Fruit fly (Drosophila melanogaster) whole organism, pupa: ENCODE measurements around the gene CG13947.

Experiments
- CG10348 ChIP-seq: fragments of 200-800 bp; sonication (Bioruptor generic); IDR thresholded peaks from 2 replicates; pipeline ENCODE4 v1.3.6; 2022; ENCODE audit warnings: missing biosample characterization, missing genetic modification characterization
- CG12605 ChIP-seq: fragments of 200-800 bp; sonication (Bioruptor generic); IDR thresholded peaks from 2 replicates; pipeline ENCODE4 v1.3.6; 2022; ENCODE audit warnings: missing biosample characterization, missing genetic modification characterization
- CG13204 ChIP-seq: fragments of 200-800 bp; sonication (Bioruptor generic); optimal IDR thresholded peaks from 2 replicates; lab custom pipeline; 2018; ENCODE audit warnings: missing biosample characterization, mild to moderate bottlenecking, missing genetic modification characterization, moderate library complexity
- CG14655 ChIP-seq: fragments of 200-800 bp; sonication (Bioruptor generic); optimal IDR thresholded peaks from 3 replicates; lab custom pipeline; 2017; ENCODE audit warnings: mild to moderate bottlenecking, missing biosample characterization, missing genetic modification reagents, missing genetic modification characterization
- CG15710 ChIP-seq: fragments of 200-800 bp; sonication (Bioruptor generic); optimal IDR thresholded peaks from 2 replicates; lab custom pipeline; 2018; ENCODE audit warnings: missing biosample characterization, mild to moderate bottlenecking, missing genetic modification characterization, moderate library complexity
- CG17806 ChIP-seq: fragments of 200-800 bp; sonication (Bioruptor generic); optimal IDR thresholded peaks from 2 replicates; lab custom pipeline; 2018; ENCODE audit warnings: missing biosample characterization, mild to moderate bottlenecking, missing genetic modification characterization, moderate library complexity
- CG32121 ChIP-seq: fragments of 200-800 bp; sonication (Bioruptor generic); IDR thresholded peaks from 2 replicates; pipeline ENCODE4 v1.3.6; 2022; ENCODE audit warnings: missing biosample characterization, missing genetic modification characterization
- CG34367 ChIP-seq: fragments of 200-800 bp; sonication (Bioruptor generic); optimal IDR thresholded peaks from 2 replicates; lab custom pipeline; 2018; ENCODE audit warnings: missing biosample characterization, mild to moderate bottlenecking, missing genetic modification characterization
- CG4496 ChIP-seq: fragments of 200-800 bp; sonication (Bioruptor generic); IDR thresholded peaks from 3 replicates; pipeline ENCODE4 v1.3.6; 2022; ENCODE audit warnings: missing biosample characterization, missing genetic modification characterization
- CG8159 ChIP-seq: fragments of 200-800 bp; sonication (Bioruptor generic); optimal IDR thresholded peaks from 3 replicates; lab custom pipeline; 2018; ENCODE audit warnings: missing biosample characterization, mild to moderate bottlenecking, missing genetic modification characterization, moderate library complexity
- CG8301 ChIP-seq: fragments of 200-800 bp; sonication (Bioruptor generic); optimal IDR thresholded peaks from 2 replicates; lab custom pipeline; 2018; ENCODE audit warnings: missing biosample characterization, mild to moderate bottlenecking, missing genetic modification characterization
- CG9948 ChIP-seq: fragments of 200-800 bp; sonication (Bioruptor generic); optimal IDR thresholded peaks from 2 replicates; lab custom pipeline; 2018; ENCODE audit warnings: missing biosample characterization, mild to moderate bottlenecking, missing genetic modification characterization, moderate library complexity
- D1 ChIP-seq: fragments of 200-800 bp; sonication (Bioruptor generic); optimal IDR thresholded peaks from 2 replicates; lab custom pipeline; 2018; ENCODE audit warnings: missing biosample characterization, mild to moderate bottlenecking, missing genetic modification characterization, moderate library complexity
- EcR ChIP-seq: fragments of 200-800 bp; sonication (Bioruptor generic); optimal IDR thresholded peaks from 3 replicates; lab custom pipeline; 2019; ENCODE audit warnings: missing biosample characterization, missing genetic modification characterization, mild to moderate bottlenecking, moderate library complexity, missing genetic modification reagents
- Ets98B ChIP-seq: fragments of 200-800 bp; sonication (Bioruptor generic); IDR thresholded peaks from 2 replicates; pipeline ENCODE4 v1.3.6; 2022; ENCODE audit warnings: missing biosample characterization, missing genetic modification characterization
- Pif1A ChIP-seq: fragments of 200-800 bp; sonication (Bioruptor generic); optimal IDR thresholded peaks from 3 replicates; lab custom pipeline; 2016; ENCODE audit warnings: missing biosample characterization, missing genetic modification characterization
- Pif1B ChIP-seq: fragments of 200-800 bp; sonication (Bioruptor generic); optimal IDR thresholded peaks from 3 replicates; lab custom pipeline; 2016; ENCODE audit warnings: missing biosample characterization, missing genetic modification characterization
- Snoo ChIP-seq: fragments of 200-800 bp; sonication (Bioruptor generic); optimal IDR thresholded peaks from 3 replicates; lab custom pipeline; 2017; ENCODE audit warnings: missing biosample characterization, mild to moderate bottlenecking, missing genetic modification characterization, inconsistent platforms
- fd96Ca ChIP-seq: fragments of 200-800 bp; sonication (Bioruptor generic); IDR thresholded peaks from 3 replicates; pipeline ENCODE4 v1.3.6; 2022; ENCODE audit warnings: missing biosample characterization, missing genetic modification characterization
- gl ChIP-seq: fragments of 200-800 bp; sonication (Bioruptor generic); optimal IDR thresholded peaks from 2 replicates; lab custom pipeline; 2018; ENCODE audit warnings: missing biosample characterization, mild to moderate bottlenecking, missing genetic modification characterization
- rn ChIP-seq: fragments of 200-800 bp; sonication (Bioruptor generic); IDR thresholded peaks from 2 replicates; pipeline ENCODE4 v1.3.6; 2022; ENCODE audit warnings: missing biosample characterization, missing genetic modification characterization

CG13947 gene

DNA sequence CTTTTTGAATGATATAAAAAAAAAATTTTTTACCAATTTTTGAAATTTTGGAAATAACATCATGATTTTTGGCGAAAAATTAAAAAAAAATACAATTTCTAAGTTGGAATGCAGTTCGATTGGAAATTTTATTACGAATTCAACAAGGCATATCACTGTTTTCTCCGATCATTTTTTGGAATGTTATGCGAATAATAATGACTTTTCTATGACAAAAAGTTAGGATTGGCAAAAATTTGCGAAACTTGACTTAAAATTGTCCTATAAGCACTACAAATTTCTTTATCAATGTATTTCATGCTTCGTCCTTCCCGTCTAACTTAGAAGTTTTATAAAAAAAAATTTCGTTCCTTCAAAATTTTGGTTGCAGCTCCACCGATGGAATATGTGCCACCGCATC lies 5.1 kb downstream of the CG13947 start, which contains the start of gene CG3544:
TSS of gene CG3544 (plus strand) at position 301 of the 400 bp plus-strand sequence.
- TF ChIP-seq CG13204 = no peak
- TF ChIP-seq CG17806 (tag; lab: Kevin White, UChicago) = no peak
- TF ChIP-seq rn (GFP tag; lab: Robert Waterston, UW) = no peak
- TF ChIP-seq CG15710 (tag; lab: Kevin White, UChicago) = no peak
- TF ChIP-seq CG12605 = no peak
- TF ChIP-seq Ets98B (GFP tag; lab: Robert Waterston, UW) = no peak
- TF ChIP-seq CG14655 = no peak
- TF ChIP-seq CG34367 (tag; lab: Kevin White, UChicago) = no peak
- no peak for TF ChIP-seq CG8301 (tag; lab: Kevin White, UChicago)
- no peak for TF ChIP-seq CG10348 (GFP tag; lab: Robert Waterston, UW)

DNA sequence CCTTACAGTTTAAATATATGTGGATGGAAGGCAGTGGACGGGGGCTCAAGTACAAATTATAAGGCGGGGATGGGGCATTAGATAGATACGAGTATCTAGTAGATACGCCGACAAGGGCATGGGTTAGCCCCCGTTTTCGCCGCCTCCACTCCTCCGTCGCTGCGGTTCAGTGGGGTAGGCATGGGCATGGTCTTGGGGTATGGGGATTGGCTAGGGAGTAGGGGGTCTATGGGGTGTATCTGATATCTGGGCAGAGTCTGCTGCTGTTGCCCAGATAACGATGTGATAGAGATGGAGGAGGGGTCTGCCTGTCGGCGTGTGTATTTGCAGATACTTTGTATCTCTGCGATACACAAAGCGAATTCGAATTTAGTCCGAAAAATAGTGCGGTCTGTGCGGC lies 11.0 kb downstream of the CG13947 start:
- TF ChIP-seq CG8159 (tag; lab: Kevin White, UChicago) (no peak), CG10348 (GFP tag; lab: Robert Waterston, UW) (no peak), CG4496 (no peak), CG34367 (tag; lab: Kevin White, UChicago) (no peak), Snoo (no peak), CG8301 (tag; lab: Kevin White, UChicago) (no peak), rn (GFP tag; lab: Robert Waterston, UW) (no peak), gl (tag; lab: Kevin White, UChicago) (no peak), CG9948 (no peak), CG12605 (no peak)

DNA sequence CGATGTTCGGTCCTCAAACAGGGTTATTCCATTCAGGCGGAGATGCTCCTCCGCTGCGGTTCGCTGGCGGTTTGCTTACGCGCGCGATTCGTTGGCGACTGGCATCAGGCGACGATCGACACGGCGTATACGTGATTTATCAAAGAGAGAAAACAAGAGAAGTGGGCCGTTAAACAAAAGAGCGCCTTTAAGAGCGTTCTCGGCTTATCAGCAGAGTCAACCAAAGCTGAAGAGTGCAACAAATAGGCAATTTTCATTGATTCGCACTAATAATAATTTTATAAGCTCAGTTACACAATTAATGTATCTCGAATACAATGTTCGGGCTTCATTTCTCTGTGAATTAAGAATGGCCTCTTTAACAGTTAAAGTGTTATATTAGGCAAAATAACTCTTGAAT lies 11.7 kb downstream of the CG13947 start, which contains the start of gene Pkg21D:
TSS of gene Pkg21D (minus strand) at position 101 of the 400 bp plus-strand sequence.
- TF ChIP-seq CG4496 (no peak), D1 (tag; lab: Kevin White, UChicago) (no peak), Pif1B (GFP tag; lab: Kevin White, UChicago) (no peak), CG10348 (GFP tag; lab: Robert Waterston, UW) (no peak), CG14655 (no peak)

DNA sequence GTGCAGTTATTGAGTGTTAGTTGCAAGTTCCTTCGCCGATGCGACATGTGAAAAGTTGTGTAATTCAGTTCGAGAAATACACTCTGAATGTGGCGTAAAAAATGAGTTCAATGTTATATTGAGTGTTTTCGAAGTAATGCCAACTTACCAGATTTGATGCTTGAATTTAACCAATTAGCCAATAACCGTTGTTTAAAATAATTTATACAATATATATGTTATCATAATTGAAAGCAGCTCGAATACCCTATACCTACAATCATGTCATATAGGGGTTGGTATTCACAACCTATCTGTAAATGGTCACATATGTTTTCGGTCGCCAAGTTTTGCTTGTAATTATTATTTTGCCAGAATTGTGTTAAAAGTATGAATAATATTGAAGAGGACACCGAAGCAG lies 31.3 kb downstream of the CG13947 start, which contains the start of gene Nnf1b:
TSS of gene Nnf1b (plus strand) at position 301 of the 400 bp plus-strand sequence.
- TF ChIP-seq CG34367 (tag; lab: Kevin White, UChicago) = no peak
- TF ChIP-seq CG17806 (tag; lab: Kevin White, UChicago) = no peak
- no peak for TF ChIP-seq CG12605
- TF ChIP-seq CG10348 (GFP tag; lab: Robert Waterston, UW) = no peak
- TF ChIP-seq CG14655 = no peak
- TF ChIP-seq gl (tag; lab: Kevin White, UChicago) = no peak
- no peak for TF ChIP-seq CG8301 (tag; lab: Kevin White, UChicago)
- TF ChIP-seq D1 (tag; lab: Kevin White, UChicago) = no peak
- no peak for TF ChIP-seq CG15710 (tag; lab: Kevin White, UChicago)
- TF ChIP-seq, all 21 proteins: peak for 0

dm6 chr2L:811405-811804 lies 32.4 kb downstream of the CG13947 start, which contains the start of gene Dbp21E2:
Dbp21E2 (plus strand) TSS chr2L:811584.
- TF ChIP-seq CG14655 = no peak
- TF ChIP-seq CG15710 (tag; lab: Kevin White, UChicago) = no peak
- TF ChIP-seq fd96Ca (GFP tag; lab: Robert Waterston, UW) = no peak
- TF ChIP-seq CG32121 (GFP tag; lab: Robert Waterston, UW) = no peak
- no peak for TF ChIP-seq rn (GFP tag; lab: Robert Waterston, UW)
- no peak for TF ChIP-seq D1 (tag; lab: Kevin White, UChicago)
- no peak for TF ChIP-seq EcR (GFP tag; lab: Kevin White, UChicago)
- no peak for TF ChIP-seq Pif1B (GFP tag; lab: Kevin White, UChicago)
- TF ChIP-seq CG10348 (GFP tag; lab: Robert Waterston, UW) = no peak
- TF ChIP-seq CG12605 = no peak
- TF ChIP-seq CG4496 = no peak
- no peak for TF ChIP-seq CG34367 (tag; lab: Kevin White, UChicago)
- no peak for TF ChIP-seq Pif1A (GFP tag; lab: Kevin White, UChicago)
- no peak for TF ChIP-seq Snoo
- no peak for TF ChIP-seq gl (tag; lab: Kevin White, UChicago)
- no peak for TF ChIP-seq Ets98B (GFP tag; lab: Robert Waterston, UW)

dm6 chr2L:815785-816389 lies 36.9 kb downstream of the CG13947 start, which contains the start of the genes Saf6 and Pex12:
Saf6 (minus strand) TSS chr2L:815950.
Pex12 (plus strand) TSS chr2L:815993.
- TF ChIP-seq CG34367 (tag; lab: Kevin White, UChicago) (no peak), fd96Ca (GFP tag; lab: Robert Waterston, UW) (no peak), D1 (tag; lab: Kevin White, UChicago) (no peak), CG13204 (no peak), CG4496 (no peak), gl (tag; lab: Kevin White, UChicago) (peak; percentile 2)

DNA sequence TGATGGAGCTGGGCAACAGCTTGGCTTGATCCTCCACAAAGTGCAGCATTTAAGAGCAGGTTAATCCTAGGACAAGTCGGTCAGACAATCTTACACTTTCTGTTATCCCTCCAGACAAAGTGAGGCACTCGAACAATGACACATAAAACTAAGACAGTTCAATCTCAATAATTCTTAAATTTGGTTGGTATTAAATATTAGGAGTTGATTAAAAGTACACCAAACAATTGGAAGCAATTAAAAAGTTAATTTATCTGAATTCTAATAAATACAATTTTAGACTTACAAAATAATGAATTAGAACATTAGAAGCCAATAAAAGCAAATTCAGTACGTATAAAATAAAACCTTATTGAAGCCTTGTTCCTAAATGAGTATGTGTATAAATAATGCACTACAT lies 38.9 kb downstream of the CG13947 start, which contains the start of gene CG15880:
TSS of gene CG15880 (minus strand) at position 101 of the 400 bp plus-strand sequence.
- no peak for TF ChIP-seq CG4496
- no peak for TF ChIP-seq CG12605
- no peak for TF ChIP-seq CG13204
- no peak for TF ChIP-seq Ets98B (GFP tag; lab: Robert Waterston, UW)
- no peak for TF ChIP-seq CG32121 (GFP tag; lab: Robert Waterston, UW)
- TF ChIP-seq EcR (GFP tag; lab: Kevin White, UChicago) = no peak
- no peak for TF ChIP-seq Snoo
- no peak for TF ChIP-seq CG10348 (GFP tag; lab: Robert Waterston, UW)
- no peak for TF ChIP-seq Pif1B (GFP tag; lab: Kevin White, UChicago)
- TF ChIP-seq fd96Ca (GFP tag; lab: Robert Waterston, UW) = no peak
- TF ChIP-seq D1 (tag; lab: Kevin White, UChicago) = no peak
- no peak for TF ChIP-seq Pif1A (GFP tag; lab: Kevin White, UChicago)
- TF ChIP-seq CG9948 = no peak
- TF ChIP-seq rn (GFP tag; lab: Robert Waterston, UW) = no peak
- TF ChIP-seq CG8301 (tag; lab: Kevin White, UChicago) = no peak
- TF ChIP-seq CG17806 (tag; lab: Kevin White, UChicago) = no peak
- TF ChIP-seq CG8159 (tag; lab: Kevin White, UChicago) = no peak
- no peak for TF ChIP-seq gl (tag; lab: Kevin White, UChicago)
